Worm (Caenorhabditis elegans) whole organism, L2 larva: ENCODE results near the gene rab-14.

Source experiments
- C34F6.9 ChIP-seq: fragments of 150-350 bp; optimal IDR thresholded peaks from 2 replicates; lab custom pipeline; 2014; ENCODE audit warnings: missing biosample characterization, missing genetic modification characterization
- F13H6.1 ChIP-seq: sonication (generic microtip); optimal IDR thresholded peaks from 2 replicates; lab custom pipeline; 2016; ENCODE audit warnings: missing genetic modification characterization, missing compliant biosample characterization
- R02D3.7 ChIP-seq: fragments of 150-350 bp; optimal IDR thresholded peaks from 2 replicates; lab custom pipeline; 2014; ENCODE audit warnings: missing biosample characterization, missing genetic modification characterization
- Y55F3AM.14 ChIP-seq: fragments of 200-800 bp; sonication (Bioruptor generic); optimal IDR thresholded peaks from 2 replicates; lab custom pipeline; 2018; ENCODE audit warnings: mild to moderate bottlenecking, missing genetic modification characterization, missing compliant biosample characterization
- ZK546.5 ChIP-seq: sonication (generic microtip); optimal IDR thresholded peaks from 2 replicates; lab custom pipeline; 2017; ENCODE audit warnings: missing biosample characterization, missing genetic modification characterization
- alr-1 ChIP-seq: fragments of 150-350 bp; optimal IDR thresholded peaks from 2 replicates; lab custom pipeline; 2014; ENCODE audit warnings: missing biosample characterization, missing genetic modification characterization
- aly-2 ChIP-seq: fragments of 150-350 bp; optimal IDR thresholded peaks from 2 replicates; lab custom pipeline; 2014; ENCODE audit warnings: missing biosample characterization, missing genetic modification characterization
- ama-1 ChIP-seq: fragments of 150-350 bp; optimal IDR thresholded peaks from 2 replicates; lab custom pipeline; 2018; ENCODE audit warnings: inconsistent platforms
- ceh-82 ChIP-seq: fragments of 150-350 bp; optimal IDR thresholded peaks from 2 replicates; lab custom pipeline; 2014; ENCODE audit warnings: missing biosample characterization, missing genetic modification characterization
- crh-2 ChIP-seq: sonication (generic microtip); optimal IDR thresholded peaks from 2 replicates; lab custom pipeline; 2017; ENCODE audit warnings: missing biosample characterization, missing genetic modification characterization
- dmd-4 ChIP-seq: sonication (generic microtip); optimal IDR thresholded peaks from 2 replicates; lab custom pipeline; 2017; ENCODE audit warnings: missing biosample characterization, missing genetic modification characterization
- egl-27 ChIP-seq: sonication (generic microtip); optimal IDR thresholded peaks from 3 replicates; lab custom pipeline; 2017; ENCODE audit warnings: missing biosample characterization, missing genetic modification reagents, missing genetic modification characterization
- elt-1 ChIP-seq: fragments of 150-350 bp; optimal IDR thresholded peaks from 2 replicates; lab custom pipeline; 2014; ENCODE audit warnings: missing biosample characterization, missing genetic modification characterization
- elt-3 ChIP-seq: sonication (generic microtip); optimal IDR thresholded peaks from 2 replicates; lab custom pipeline; 2017; ENCODE audit warnings: missing biosample characterization, missing genetic modification characterization
- fos-1 ChIP-seq: fragments of 150-350 bp; optimal IDR thresholded peaks from 2 replicates; lab custom pipeline; 2014; ENCODE audit warnings: missing biosample characterization, missing genetic modification characterization
- gmeb-1 ChIP-seq: fragments of 150-350 bp; optimal IDR thresholded peaks from 2 replicates; lab custom pipeline; 2014; ENCODE audit warnings: missing biosample characterization, missing genetic modification characterization
- lin-11 ChIP-seq: fragments of 150-350 bp; sonication (generic microtip); optimal IDR thresholded peaks from 2 replicates; lab custom pipeline; 2014; ENCODE audit warnings: missing biosample characterization, missing genetic modification characterization, inconsistent platforms, mixed read lengths
- lin-39 ChIP-seq: fragments of 150-350 bp; optimal IDR thresholded peaks from 2 replicates; lab custom pipeline; 2014; ENCODE audit warnings: missing biosample characterization, missing genetic modification reagents, missing genetic modification characterization
- lsy-2 ChIP-seq, 2 experiments: fragments of 150-350 bp in 1 of 2; sonication (generic microtip) in 1 of 2; optimal IDR thresholded peaks; 2 replicates each; lab custom pipeline; 2014 to 2017; ENCODE audit warnings: missing biosample characterization in 2 of 2, missing genetic modification characterization in 2 of 2
- mab-5 ChIP-seq: fragments of 150-350 bp; optimal IDR thresholded peaks from 2 replicates; lab custom pipeline; 2014; ENCODE audit warnings: missing biosample characterization, missing genetic modification characterization
- mdl-1 ChIP-seq, 2 experiments: fragments of 150-350 bp in 1 of 2; sonication (generic microtip) in 1 of 2; optimal IDR thresholded peaks; 2 replicates each; lab custom pipeline; 2017; ENCODE audit warnings: missing biosample characterization in 2 of 2, missing genetic modification characterization in 2 of 2
- nhr-10 ChIP-seq: sonication (generic microtip); optimal IDR thresholded peaks from 2 replicates; lab custom pipeline; 2017; ENCODE audit warnings: missing biosample characterization, missing genetic modification characterization
- nhr-129 ChIP-seq: fragments of 150-350 bp; optimal IDR thresholded peaks from 2 replicates; lab custom pipeline; 2014; ENCODE audit warnings: missing biosample characterization, missing genetic modification characterization
- nhr-21 ChIP-seq: fragments of 150-350 bp; optimal IDR thresholded peaks from 2 replicates; lab custom pipeline; 2014; ENCODE audit warnings: missing biosample characterization, missing genetic modification characterization
- nhr-237 ChIP-seq: fragments of 150-350 bp; optimal IDR thresholded peaks from 2 replicates; lab custom pipeline; 2014; ENCODE audit warnings: missing biosample characterization, missing genetic modification characterization
- nhr-6 ChIP-seq: fragments of 150-350 bp; optimal IDR thresholded peaks from 2 replicates; lab custom pipeline; 2014; ENCODE audit warnings: missing biosample characterization, missing genetic modification characterization
- skn-1 ChIP-seq: sonication (generic microtip); optimal IDR thresholded peaks from 2 replicates; lab custom pipeline; 2017; ENCODE audit warnings: missing biosample characterization, missing genetic modification characterization
- sma-3 ChIP-seq: sonication (generic microtip); optimal IDR thresholded peaks from 2 replicates; lab custom pipeline; 2016; ENCODE audit warnings: missing genetic modification reagents, missing genetic modification characterization, missing compliant biosample characterization
- sma-9 ChIP-seq, 2 experiments: fragments of 150-350 bp in 1 of 2; sonication (generic microtip) in 1 of 2; optimal IDR thresholded peaks; 2 replicates each; lab custom pipeline; 2014 to 2016; ENCODE audit warnings: missing genetic modification characterization in 2 of 2, mild to moderate bottlenecking in 1 of 2, missing biosample characterization in 1 of 2, missing compliant biosample characterization in 1 of 2, missing genetic modification reagents in 1 of 2, moderate library complexity in 1 of 2
- snpc-4 ChIP-seq: fragments of 150-350 bp; optimal IDR thresholded peaks from 2 replicates; lab custom pipeline; 2014; ENCODE audit warnings: missing biosample characterization, missing genetic modification characterization
- unc-39 ChIP-seq: fragments of 150-350 bp; optimal IDR thresholded peaks from 2 replicates; lab custom pipeline; 2014; ENCODE audit warnings: missing biosample characterization, missing genetic modification characterization
- unc-55 ChIP-seq: fragments of 150-350 bp; sonication (generic microtip); optimal IDR thresholded peaks from 3 replicates; lab custom pipeline; 2014; ENCODE audit warnings: missing biosample characterization, missing genetic modification reagents, missing genetic modification characterization
- unc-62 ChIP-seq: fragments of 150-350 bp; optimal IDR thresholded peaks from 2 replicates; lab custom pipeline; 2014; ENCODE audit warnings: missing biosample characterization, missing genetic modification reagents, missing genetic modification characterization
- zag-1 ChIP-seq: fragments of 150-350 bp; optimal IDR thresholded peaks from 2 replicates; lab custom pipeline; 2014; ENCODE audit warnings: missing biosample characterization, missing genetic modification characterization
- ztf-4 ChIP-seq: fragments of 150-350 bp; optimal IDR thresholded peaks from 2 replicates; lab custom pipeline; 2014; ENCODE audit warnings: missing biosample characterization, missing genetic modification characterization

The rab-14 gene

ce11 chrX:15567986-15568940, 38.2 kb downstream of the rab-14 start, which contains the start of gene dyn-1 (continued):
- TF ChIP-seq skn-1 (tag; lab: Kevin White, UChicago) = no peak
- no peak for TF ChIP-seq ceh-82
- no peak for TF ChIP-seq nhr-6 (tag; lab: Kevin White, UChicago)
- peak; percentile 58 for TF ChIP-seq sma-9 (GFP tag; optimal IDR thresholded peaks at IDR 0.05; lab: Kevin White, UChicago)
- no peak for TF ChIP-seq sma-9 (tag; optimal IDR thresholded peaks at IDR 0.05; lab: Kevin White, UChicago)
- TF ChIP-seq fos-1 = peak; percentile 99
- no peak for TF ChIP-seq elt-3 (tag; lab: Kevin White, UChicago)
- no peak for TF ChIP-seq aly-2 (tag; lab: Kevin White, UChicago)
- peak; percentile 81 for TF ChIP-seq sma-3 (GFP tag; lab: Kevin White, UChicago)
- no peak for TF ChIP-seq nhr-10 (tag; lab: Kevin White, UChicago)
- TF ChIP-seq mdl-1 (tag; optimal IDR thresholded peaks at IDR 0.05; lab: Kevin White, UChicago) = peak; percentile 28 to 29
- TF ChIP-seq alr-1 = no peak
- TF ChIP-seq egl-27 (tag; lab: Kevin White, UChicago) = peak; percentile 54
- TF ChIP-seq unc-62 (GFP tag; lab: Kevin White, UChicago) = no peak
- no peak for TF ChIP-seq lin-39
- TF ChIP-seq ztf-4 (tag; lab: Kevin White, UChicago) = no peak
- TF ChIP-seq gmeb-1 = peak; percentile 31
- no peak for TF ChIP-seq snpc-4 (tag; lab: Kevin White, UChicago)
- TF ChIP-seq zag-1 = peak; percentile 11
- TF ChIP-seq elt-1 (tag; lab: Kevin White, UChicago) = no peak
- no peak for TF ChIP-seq R02D3.7 (tag; lab: Kevin White, UChicago)
- no peak for TF ChIP-seq nhr-237 (tag; lab: Kevin White, UChicago)
- TF ChIP-seq dmd-4 = no peak

ce11 chrX:15566640-15567039, 39.8 kb downstream of the rab-14 start:
- TF ChIP-seq unc-55 (GFP tag; lab: Kevin White, UChicago) = peak; percentile 67
- TF ChIP-seq nhr-129 (tag; lab: Kevin White, UChicago) = peak; percentile 35
- no peak for TF ChIP-seq nhr-21 (tag; lab: Kevin White, UChicago)
- TF ChIP-seq gmeb-1 = no peak
- no peak for TF ChIP-seq ztf-4 (tag; lab: Kevin White, UChicago)
- peak; percentile 48 for TF ChIP-seq snpc-4 (tag; lab: Kevin White, UChicago)
- peak; percentile 46 for TF ChIP-seq zag-1
- peak; percentile 36 to 45 for TF ChIP-seq mdl-1 (tag; optimal IDR thresholded peaks at IDR 0.05; lab: Kevin White, UChicago)
- no peak for TF ChIP-seq nhr-10 (tag; lab: Kevin White, UChicago)
- TF ChIP-seq lin-11 (tag; lab: Kevin White, UChicago) = peak; percentile 36
- no peak for TF ChIP-seq unc-39
- no peak for TF ChIP-seq ama-1 (lab: Kevin White, UChicago)
- TF ChIP-seq fos-1 = no peak
- no peak for TF ChIP-seq nhr-237 (tag; lab: Kevin White, UChicago)
- peak; percentile 27 for TF ChIP-seq F13H6.1 (tag; lab: Kevin White, UChicago)
- TF ChIP-seq skn-1 (tag; lab: Kevin White, UChicago) = no peak
- TF ChIP-seq sma-9 (GFP tag; optimal IDR thresholded peaks at IDR 0.05; lab: Kevin White, UChicago) = peak; percentile 48
- no peak for TF ChIP-seq sma-9 (tag; optimal IDR thresholded peaks at IDR 0.05; lab: Kevin White, UChicago)
- peak in 1 of 2 experiments; percentile 13 for TF ChIP-seq lsy-2 (tag; optimal IDR thresholded peaks at IDR 0.05; lab: Kevin White, UChicago)
- TF ChIP-seq C34F6.9 (tag; lab: Kevin White, UChicago) = peak; percentile 43
- TF ChIP-seq crh-2 = peak; percentile 10
- no peak for TF ChIP-seq ceh-82
- peak; percentile 90 for TF ChIP-seq Y55F3AM.14 (GFP tag; lab: Kevin White, UChicago)

ce11 chrX:15564338-15564737, 42.1 kb downstream of the rab-14 start:
- TF ChIP-seq sma-9 (GFP tag; optimal IDR thresholded peaks at IDR 0.05; lab: Kevin White, UChicago) = peak; percentile 38
- TF ChIP-seq sma-9 (tag; optimal IDR thresholded peaks at IDR 0.05; lab: Kevin White, UChicago) = no peak
- peak; percentile 46 for TF ChIP-seq nhr-129 (tag; lab: Kevin White, UChicago)
- TF ChIP-seq unc-55 (GFP tag; lab: Kevin White, UChicago) = peak; percentile 40
- peak in 1 of 2 experiments; percentile 19 for TF ChIP-seq lsy-2 (tag; optimal IDR thresholded peaks at IDR 0.05; lab: Kevin White, UChicago)
- TF ChIP-seq unc-62 (GFP tag; lab: Kevin White, UChicago) = no peak
- TF ChIP-seq lin-39 = peak; percentile 40
- no peak for TF ChIP-seq ZK546.5
- TF ChIP-seq zag-1 = peak; percentile 32
- TF ChIP-seq alr-1 = no peak
- no peak for TF ChIP-seq mab-5 (tag; lab: Kevin White, UChicago)
- TF ChIP-seq mdl-1 (tag; optimal IDR thresholded peaks at IDR 0.05; lab: Kevin White, UChicago) = peak in 1 of 2 experiments; percentile 72
- TF ChIP-seq ama-1 (lab: Kevin White, UChicago) = no peak
- peak; percentile 36 for TF ChIP-seq crh-2
- TF ChIP-seq nhr-6 (tag; lab: Kevin White, UChicago) = no peak
- peak; percentile 47 for TF ChIP-seq C34F6.9 (tag; lab: Kevin White, UChicago)
- TF ChIP-seq, all 48 proteins: peak for 9
